Fruit fly (Drosophila melanogaster): ENCODE results near the gene gudu.

gudu gene

DNA sequence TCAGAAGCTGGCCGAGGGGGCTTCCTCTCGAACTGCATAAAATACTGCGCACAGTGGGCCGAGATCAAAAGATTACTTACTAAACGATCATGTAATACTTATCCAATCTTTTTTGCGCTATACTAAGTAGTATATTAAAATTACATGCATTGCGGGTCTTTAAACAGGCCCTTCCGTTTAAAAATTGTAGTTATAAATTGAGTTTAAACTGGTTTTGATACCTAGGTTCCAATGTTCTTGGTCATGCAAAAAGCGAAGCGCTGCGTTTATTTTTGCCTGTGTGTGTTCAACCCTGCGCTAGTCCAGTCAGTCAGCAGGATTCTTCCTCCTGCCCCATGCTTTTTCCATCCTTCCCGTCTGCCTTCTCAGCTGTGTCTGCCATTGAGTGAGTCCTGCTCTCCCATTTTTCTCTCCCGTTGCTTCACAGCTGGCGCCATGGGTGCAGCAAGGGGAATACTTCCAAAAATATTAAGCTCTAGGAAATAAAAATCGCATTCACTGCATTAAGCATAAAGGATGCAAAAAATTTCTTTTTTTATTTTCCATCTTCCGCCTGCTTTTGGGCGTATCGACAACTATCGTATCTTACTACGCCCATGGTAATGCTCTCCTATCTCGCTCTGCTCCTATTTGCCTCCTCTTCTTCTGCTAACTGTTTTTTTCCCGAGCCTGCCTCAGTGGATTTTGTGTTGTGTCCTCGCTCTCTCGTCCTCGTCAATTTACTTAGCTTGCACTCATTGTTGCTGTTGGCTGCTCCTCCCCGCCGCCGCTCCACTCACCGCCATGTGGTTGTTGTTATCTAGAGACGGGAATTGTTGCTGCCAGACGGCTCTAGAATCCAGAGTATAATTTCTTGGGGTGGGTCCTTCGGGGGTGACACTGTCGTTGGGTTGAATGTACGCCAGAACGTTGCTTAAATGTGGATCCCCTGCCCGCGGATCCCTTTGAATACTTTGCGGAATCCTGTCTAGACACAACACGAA lies 32.3 kb downstream of the gudu start (continued):
- TF ChIP-seq Sox15 (GFP tag; optimal IDR thresholded peaks at IDR 0.05) = peak; percentile 63
- peak; percentile 81 for TF ChIP-seq Smox (GFP tag; optimal IDR thresholded peaks at IDR 0.05)
- peak; percentile 26 for TF ChIP-seq CG6854 (GFP tag; optimal IDR thresholded peaks at IDR 0.05)
- peak; percentile 69 for TF ChIP-seq CG34406 (GFP tag; optimal IDR thresholded peaks at IDR 0.05)
- TF ChIP-seq svp (GFP tag) = peak; percentile 94
- peak; percentile 74 for TF ChIP-seq cyc (GFP tag; optimal IDR thresholded peaks at IDR 0.05)
- TF ChIP-seq Eip75B (GFP tag; optimal IDR thresholded peaks at IDR 0.05) = peak; percentile 80
- peak; percentile 88 for TF ChIP-seq CG6163 (GFP tag; IDR thresholded peaks at IDR 0.05)
- peak; percentile 94 for TF ChIP-seq CG1621 (tag; optimal IDR thresholded peaks at IDR 0.05)
- peak; percentile 63 to 90 for TF ChIP-seq salr (GFP tag; optimal IDR thresholded peaks at IDR 0.05)
- peak; percentile 91 for TF ChIP-seq OdsH (GFP tag; optimal IDR thresholded peaks at IDR 0.05)
- peak; percentile 77 for TF ChIP-seq eg (GFP tag; IDR thresholded peaks at IDR 0.05)
- TF ChIP-seq CG10669 (GFP tag; optimal IDR thresholded peaks at IDR 0.05) = peak; percentile 91
- peak; percentile 81 for TF ChIP-seq CG11762 (GFP tag; optimal IDR thresholded peaks at IDR 0.05; ENCODE audit: insufficient read depth)
- no peak for TF ChIP-seq fkh (GFP tag; optimal IDR thresholded peaks at IDR 0.05)
- peak; percentile 70 for TF ChIP-seq Lpt (GFP tag; optimal IDR thresholded peaks at IDR 0.05)
- peak; percentile 80 for TF ChIP-seq CG32006 (GFP tag; optimal IDR thresholded peaks at IDR 0.05)
- TF ChIP-seq CG3032 (tag; optimal IDR thresholded peaks at IDR 0.05) = peak; percentile 92

- peak; percentile 70 for TF ChIP-seq CG3919 (GFP tag; optimal IDR thresholded peaks at IDR 0.05)
- TF ChIP-seq fkh (GFP tag; optimal IDR thresholded peaks at IDR 0.05) = no peak
- TF ChIP-seq acj6 (GFP tag; optimal IDR thresholded peaks at IDR 0.05) = peak; percentile 78
- TF ChIP-seq Met (GFP tag; optimal IDR thresholded peaks at IDR 0.05) = peak; percentile 75
- peak; percentile 79 for TF ChIP-seq Eip75B (GFP tag; optimal IDR thresholded peaks at IDR 0.05)
- TF ChIP-seq Eip78C (GFP tag) = peak; percentile 97
- peak; percentile 42; the same call in 1 of the 2 replicates for TF ChIP-seq Gug (GFP tag; IDR thresholded peaks at IDR 0.05)
- peak; percentile 54 for TF ChIP-seq fd59A (GFP tag; optimal IDR thresholded peaks at IDR 0.05)
- peak; percentile 77 for TF ChIP-seq CG8632 (GFP tag; optimal IDR thresholded peaks at IDR 0.05)
- TF ChIP-seq CG31627 (GFP tag; optimal IDR thresholded peaks at IDR 0.05) = peak; percentile 86
- TF ChIP-seq CG8119 (GFP tag; IDR thresholded peaks at IDR 0.05) = peak; percentile 70; the same call in 2 of the 3 replicates
- peak; percentile 82 for TF ChIP-seq Hr39 (GFP tag; optimal IDR thresholded peaks at IDR 0.05)
- TF ChIP-seq CG10669 (GFP tag; optimal IDR thresholded peaks at IDR 0.05) = peak; percentile 41
- TF ChIP-seq achi (GFP tag; optimal IDR thresholded peaks at IDR 0.05) = peak; percentile 70
- TF ChIP-seq Sox15 (GFP tag; optimal IDR thresholded peaks at IDR 0.05) = peak; percentile 80
- peak; percentile 64 for TF ChIP-seq Blimp-1 (GFP tag; optimal IDR thresholded peaks at IDR 0.05)
- peak; percentile 92 for TF ChIP-seq esn (GFP tag; optimal IDR thresholded peaks at IDR 0.05)
- peak; percentile 85 for TF ChIP-seq CG4318 (GFP tag; optimal IDR thresholded peaks at IDR 0.05)
- no peak for TF ChIP-seq Hr38 (GFP tag; optimal IDR thresholded peaks at IDR 0.05)
- TF ChIP-seq CG11762 (GFP tag; optimal IDR thresholded peaks at IDR 0.05; ENCODE audit: insufficient read depth) = peak; percentile 55
- peak; percentile 68; the same call in 1 of the 3 replicates for TF ChIP-seq eg (GFP tag; IDR thresholded peaks at IDR 0.05)
- TF ChIP-seq CG9139 (GFP tag; optimal IDR thresholded peaks at IDR 0.05) = peak; percentile 36
- peak; percentile 62 for TF ChIP-seq CG16779 (tag; optimal IDR thresholded peaks at IDR 0.05)
- TF ChIP-seq CG6792 (GFP tag; optimal IDR thresholded peaks at IDR 0.05) = peak; percentile 74
- TF ChIP-seq topi (GFP tag; optimal IDR thresholded peaks at IDR 0.05) = peak; percentile 89
- peak; percentile 66 for TF ChIP-seq CG3032 (tag; optimal IDR thresholded peaks at IDR 0.05)
- TF ChIP-seq pdm3 (GFP tag; optimal IDR thresholded peaks at IDR 0.05) = peak; percentile 83
- TF ChIP-seq CG32006 (GFP tag; optimal IDR thresholded peaks at IDR 0.05) = peak; percentile 93
- peak; percentile 92 for TF ChIP-seq svp (GFP tag)
- peak; percentile 64 for TF ChIP-seq dac (GFP tag; optimal IDR thresholded peaks at IDR 0.05)
- TF ChIP-seq CG34406 (GFP tag; optimal IDR thresholded peaks at IDR 0.05) = peak; percentile 81
- peak; percentile 51 for TF ChIP-seq Sox102F (GFP tag; optimal IDR thresholded peaks at IDR 0.05)
- peak; percentile 53 for TF ChIP-seq Sox14 (GFP tag; optimal IDR thresholded peaks at IDR 0.05)
- TF ChIP-seq CG10631 (GFP tag; optimal IDR thresholded peaks at IDR 0.05) = peak; percentile 80
- TF ChIP-seq CG6276 (GFP tag; optimal IDR thresholded peaks at IDR 0.05) = peak; percentile 83
- TF ChIP-seq salr (GFP tag; optimal IDR thresholded peaks at IDR 0.05) = peak in 1 of 2 experiments; percentile 91
- TF ChIP-seq CG8319 (GFP tag; optimal IDR thresholded peaks at IDR 0.05) = peak; percentile 38
- peak; percentile 34 for TF ChIP-seq CG6854 (GFP tag; optimal IDR thresholded peaks at IDR 0.05)
These were observed 34.3 kb downstream of the gudu start for dm6 chr2L:7422429-7423283.

All from whole organism, prepupa.